Worm (Caenorhabditis elegans): ENCODE data around the gene angl-1.

Gene angl-1

ce11 chrV:2652557-2653133, at the start of gene angl-1, which contains the start of gene W02H5.8:
angl-1 (plus strand) TSS chrV:2653083.
W02H5.8 (minus strand) TSS chrV:2652657.
- TF ChIP-seq ekl-4 (GFP tag; IDR thresholded peaks at IDR 0.05) (no peak), efl-1 (GFP tag; optimal IDR thresholded peaks at IDR 0.05) (no peak), attf-6 (GFP tag; IDR thresholded peaks at IDR 0.05) (no peak), C17E4.6 (GFP tag; IDR thresholded peaks at IDR 0.05) (no peak), xnd-1 (tag; optimal IDR thresholded peaks at IDR 0.05) (no peak), ceh-100 (GFP tag; IDR thresholded peaks at IDR 0.05) (no peak), tlf-1 (GFP tag; optimal IDR thresholded peaks at IDR 0.05) (no peak), chd-7 (tag; optimal IDR thresholded peaks at IDR 0.05) (no peak), lsl-1 (GFP tag; optimal IDR thresholded peaks at IDR 0.05) (no peak), sdz-38 (tag; optimal IDR thresholded peaks at IDR 0.05) (no peak), F37B4.10 (GFP tag; IDR thresholded peaks at IDR 0.05) (no peak), mes-4 (tag; optimal IDR thresholded peaks at IDR 0.05) (no peak), atf-7 (tag; optimal IDR thresholded peaks at IDR 0.05) (no peak), madf-10 (tag; optimal IDR thresholded peaks at IDR 0.05) (no peak), F57C9.4 (tag; optimal IDR thresholded peaks at IDR 0.05) (no peak), F52B5.7 (tag; optimal IDR thresholded peaks at IDR 0.05) (no peak)

DNA sequence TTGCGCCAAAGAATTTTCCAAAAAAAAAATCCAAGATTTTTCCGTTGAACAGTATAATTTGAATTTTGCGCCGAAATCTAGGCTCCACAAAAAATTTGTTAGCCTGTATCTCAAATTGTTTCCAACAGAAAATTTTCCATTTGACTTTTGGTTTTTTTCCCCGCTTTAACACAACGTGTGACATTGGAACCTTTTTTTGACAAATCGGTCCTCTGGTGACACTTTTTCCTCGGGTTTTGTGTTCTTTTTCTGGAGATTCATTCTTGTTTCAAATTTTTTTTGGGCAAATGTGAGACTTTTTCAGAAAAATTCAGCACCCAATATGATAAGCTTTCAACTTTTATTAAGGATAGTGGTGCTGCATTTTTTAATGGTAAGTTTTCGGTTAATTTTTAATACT, 44.5 kb upstream of the angl-1 start, which contains the start of gene acr-17:
acr-17 (plus strand) TSS at position 301 of the 400 bp plus-strand sequence.
- TF ChIP-seq ceh-100 (GFP tag; IDR thresholded peaks at IDR 0.05) (no peak), egl-44 (GFP tag; IDR thresholded peaks at IDR 0.05) (no peak), attf-6 (GFP tag; IDR thresholded peaks at IDR 0.05) (no peak), ZK185.1 (tag; optimal IDR thresholded peaks at IDR 0.05; ENCODE audit: poor library complexity, severe bottlenecking) (no peak), B0019.2 (GFP tag; conservative IDR thresholded peaks at IDR 0.05) (no peak), lin-26 (GFP tag; IDR thresholded peaks at IDR 0.05) (no peak), nfyb-1 (GFP tag; IDR thresholded peaks at IDR 0.05) (no peak), F10E7.11 (tag; optimal IDR thresholded peaks at IDR 0.05) (no peak), atf-7 (tag; optimal IDR thresholded peaks at IDR 0.05) (no peak), nfya-2 (GFP tag; IDR thresholded peaks at IDR 0.05) (no peak), hmg-1.2 (GFP tag; IDR thresholded peaks at IDR 0.05) (no peak), ets-4 (GFP tag; optimal IDR thresholded peaks at IDR 0.05) (no peak), pha-4 (tag; optimal IDR thresholded peaks at IDR 0.05) (no peak), ceh-58 (GFP tag; IDR thresholded peaks at IDR 0.05) (no peak), ztf-18 (tag; optimal IDR thresholded peaks at IDR 0.05) (no peak), zim-3 (tag; optimal IDR thresholded peaks at IDR 0.05) (no peak), hlh-26 (GFP tag; conservative IDR thresholded peaks at IDR 0.05) (no peak), ama-1 (optimal IDR thresholded peaks at IDR 0.05) (no peak), ama-1 (GFP tag; optimal IDR thresholded peaks at IDR 0.05) (no peak)

DNA sequence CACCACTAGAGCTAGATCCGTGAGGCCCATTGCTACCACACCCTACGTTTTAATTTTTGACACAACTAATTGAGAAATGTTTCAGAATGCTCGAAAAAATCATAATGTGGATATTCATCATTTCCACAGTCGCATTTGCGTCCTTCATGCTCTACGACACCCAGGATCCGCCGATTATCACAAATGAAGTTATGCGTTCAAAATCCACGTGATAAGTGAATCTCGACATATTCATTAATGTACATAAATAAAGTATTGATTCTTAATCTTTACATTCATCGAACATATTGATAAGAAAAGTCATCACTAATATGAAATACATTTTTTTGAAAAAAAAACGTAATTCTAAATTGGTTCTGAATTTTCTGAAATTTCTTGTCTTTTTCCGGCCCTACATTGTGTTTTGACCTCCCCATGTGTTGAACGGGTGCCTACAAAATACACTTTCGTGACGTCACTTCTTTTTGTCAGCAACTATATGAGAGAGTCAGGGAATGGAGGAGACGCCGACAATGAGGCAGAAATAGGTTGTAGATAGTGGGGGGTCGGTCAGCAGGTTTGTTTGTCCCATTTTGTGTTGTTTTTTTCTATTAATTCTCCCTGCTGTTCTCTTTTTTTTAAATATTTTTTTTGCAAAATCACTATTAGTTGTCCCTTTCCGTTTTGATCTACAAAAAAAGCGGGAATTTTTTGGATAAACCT, 37.7 kb upstream of the angl-1 start, which contains the start of gene F53E10.1:
F53E10.1 (plus strand) TSS at position 325 of the 702 bp plus-strand sequence.
- TF ChIP-seq ztf-26 (tag; optimal IDR thresholded peaks at IDR 0.05) (peak; percentile 36), hmg-1.2 (GFP tag; IDR thresholded peaks at IDR 0.05) (peak; percentile 62; the same call in 1 of the 2 replicates), lin-54 (GFP tag; optimal IDR thresholded peaks at IDR 0.05) (peak; percentile 14), nhr-179 (tag; optimal IDR thresholded peaks at IDR 0.05) (no peak), attf-5 (GFP tag; optimal IDR thresholded peaks at IDR 0.05) (peak; percentile 28), lin-26 (GFP tag; IDR thresholded peaks at IDR 0.05) (peak; percentile 45; the same call in 1 of the 2 replicates), ZK185.1 (tag; optimal IDR thresholded peaks at IDR 0.05; ENCODE audit: poor library complexity, severe bottlenecking) (no peak), sdz-38 (tag; optimal IDR thresholded peaks at IDR 0.05) (no peak), madf-10 (tag; optimal IDR thresholded peaks at IDR 0.05) (peak; percentile 12), nhr-80 (tag; optimal IDR thresholded peaks at IDR 0.05) (peak; percentile 50), atf-7 (tag; optimal IDR thresholded peaks at IDR 0.05) (peak; percentile 90), cebp-1 (GFP tag; IDR thresholded peaks at IDR 0.05) (no peak), cebp-1 (tag; optimal IDR thresholded peaks at IDR 0.05) (peak; percentile 38)

Data from whole organism, young adult.